Fruit fly (Drosophila melanogaster) whole organism, pupa: ENCODE measurements around the gene abd-A.

Experiments
- CG10348 ChIP-seq: fragments of 200-800 bp; sonication (Bioruptor generic); IDR thresholded peaks from 2 replicates; pipeline ENCODE4 v1.3.6; 2022; ENCODE audit warnings: missing biosample characterization, missing genetic modification characterization
- CG12605 ChIP-seq: fragments of 200-800 bp; sonication (Bioruptor generic); IDR thresholded peaks from 2 replicates; pipeline ENCODE4 v1.3.6; 2022; ENCODE audit warnings: missing biosample characterization, missing genetic modification characterization
- CG34367 ChIP-seq: fragments of 200-800 bp; sonication (Bioruptor generic); optimal IDR thresholded peaks from 2 replicates; lab custom pipeline; 2018; ENCODE audit warnings: missing biosample characterization, mild to moderate bottlenecking, missing genetic modification characterization
- CG8301 ChIP-seq: fragments of 200-800 bp; sonication (Bioruptor generic); optimal IDR thresholded peaks from 2 replicates; lab custom pipeline; 2018; ENCODE audit warnings: missing biosample characterization, mild to moderate bottlenecking, missing genetic modification characterization
- EcR ChIP-seq: fragments of 200-800 bp; sonication (Bioruptor generic); optimal IDR thresholded peaks from 3 replicates; lab custom pipeline; 2019; ENCODE audit warnings: missing biosample characterization, missing genetic modification characterization, mild to moderate bottlenecking, moderate library complexity, missing genetic modification reagents

DNA sequence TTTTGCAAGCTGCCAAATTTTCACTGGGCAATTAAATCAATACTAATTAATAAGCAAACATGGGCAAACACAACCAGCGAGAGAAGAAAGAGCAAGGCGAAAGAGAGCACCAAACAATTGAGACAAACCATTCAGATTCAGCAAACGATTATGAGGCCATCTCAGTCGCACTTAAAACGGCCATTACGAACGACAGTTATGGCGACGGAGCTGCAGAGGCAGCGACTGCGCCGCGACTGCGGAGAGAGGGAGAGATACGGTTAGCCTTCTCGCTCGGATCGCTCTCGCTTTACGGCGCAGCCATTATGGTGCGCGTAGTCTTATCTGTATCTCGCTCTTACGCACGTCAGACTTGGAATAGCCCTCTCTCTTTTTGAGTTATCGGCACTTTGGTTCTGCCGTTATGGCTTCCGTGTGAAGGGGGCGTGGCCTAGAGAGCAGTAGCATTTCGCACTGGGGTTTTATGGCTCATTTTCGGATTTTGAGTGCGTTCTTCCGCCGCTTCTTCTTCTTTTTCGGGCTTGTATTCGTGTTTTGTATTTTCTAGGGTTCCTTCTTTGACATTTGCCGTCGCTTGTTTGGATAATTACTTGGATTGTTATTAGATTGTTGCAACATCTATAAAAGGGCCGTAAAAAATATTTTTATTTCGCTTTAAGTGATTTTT lies 65.8 kb downstream of the abd-A start:
- TF ChIP-seq CG8301 (tag; lab: Kevin White, UChicago) (no peak), EcR (GFP tag; lab: Kevin White, UChicago) (peak; percentile 10), CG12605 (peak; percentile 10; the same call in 1 of the 2 replicates), CG34367 (tag; lab: Kevin White, UChicago) (no peak), CG10348 (GFP tag; lab: Robert Waterston, UW) (no peak)
